Fruit fly (Drosophila melanogaster): ENCODE results near the gene CG12279.

The CG12279 gene

dm6 chr3R:12704861-12705260 lies at the start of gene CG12279:
CG12279 (plus strand) TSS chr3R:12705094.
- TF ChIP-seq Sin3A (optimal IDR thresholded peaks at IDR 0.05) (no peak), h (optimal IDR thresholded peaks at IDR 0.05) (no peak), ttk (optimal IDR thresholded peaks at IDR 0.05) (no peak), insv (optimal IDR thresholded peaks at IDR 0.05) (no peak), psq (optimal IDR thresholded peaks at IDR 0.05) (no peak), Myc (optimal IDR thresholded peaks at IDR 0.05) (no peak)

- TF ChIP-seq h (optimal IDR thresholded peaks at IDR 0.05) (no peak), Myc (optimal IDR thresholded peaks at IDR 0.05) (no peak), Sin3A (optimal IDR thresholded peaks at IDR 0.05) (no peak), ttk (optimal IDR thresholded peaks at IDR 0.05) (no peak), psq (optimal IDR thresholded peaks at IDR 0.05) (no peak), insv (optimal IDR thresholded peaks at IDR 0.05) (no peak)
Observed at dm6 chr3R:12656946-12657566, 47.8 kb upstream of the CG12279 start.

dm6 chr3R:12662531-12662930 lies 42.4 kb upstream of the CG12279 start, which contains the start of gene CG14395:
CG14395 (plus strand) TSS chr3R:12662831.
- TF ChIP-seq ttk (optimal IDR thresholded peaks at IDR 0.05) = no peak
- no peak for TF ChIP-seq Sin3A (optimal IDR thresholded peaks at IDR 0.05)
- TF ChIP-seq insv (optimal IDR thresholded peaks at IDR 0.05) = no peak
- TF ChIP-seq Myc (optimal IDR thresholded peaks at IDR 0.05) = no peak
- TF ChIP-seq h (optimal IDR thresholded peaks at IDR 0.05) = no peak
- TF ChIP-seq psq (optimal IDR thresholded peaks at IDR 0.05) = no peak

- TF ChIP-seq ttk (optimal IDR thresholded peaks at IDR 0.05) (no peak), psq (optimal IDR thresholded peaks at IDR 0.05) (no peak), h (optimal IDR thresholded peaks at IDR 0.05) (no peak), Sin3A (optimal IDR thresholded peaks at IDR 0.05) (no peak), Myc (optimal IDR thresholded peaks at IDR 0.05) (no peak), insv (optimal IDR thresholded peaks at IDR 0.05) (no peak)
Observed at dm6 chr3R:12666206-12666834, 38.6 kb upstream of the CG12279 start.

dm6 chr3R:12674041-12674623 lies 30.8 kb upstream of the CG12279 start, which contains the start of gene Gnmt:
Gnmt (plus strand) TSS chr3R:12674608.
- TF ChIP-seq Myc (optimal IDR thresholded peaks at IDR 0.05) (no peak), ttk (optimal IDR thresholded peaks at IDR 0.05) (no peak), Sin3A (optimal IDR thresholded peaks at IDR 0.05) (no peak), h (optimal IDR thresholded peaks at IDR 0.05) (no peak), insv (optimal IDR thresholded peaks at IDR 0.05) (no peak), psq (optimal IDR thresholded peaks at IDR 0.05) (no peak)

dm6 chr3R:12676160-12676559 lies 28.7 kb upstream of the CG12279 start, which contains the start of gene CG43630:
CG43630 (minus strand) TSS chr3R:12676260.
- TF ChIP-seq Sin3A (optimal IDR thresholded peaks at IDR 0.05) (no peak), ttk (optimal IDR thresholded peaks at IDR 0.05) (no peak), psq (optimal IDR thresholded peaks at IDR 0.05) (no peak), insv (optimal IDR thresholded peaks at IDR 0.05) (no peak), h (optimal IDR thresholded peaks at IDR 0.05) (no peak), Myc (optimal IDR thresholded peaks at IDR 0.05) (no peak)

- TF ChIP-seq Sin3A (optimal IDR thresholded peaks at IDR 0.05) (no peak), h (optimal IDR thresholded peaks at IDR 0.05) (no peak), ttk (optimal IDR thresholded peaks at IDR 0.05) (no peak), Myc (optimal IDR thresholded peaks at IDR 0.05) (no peak), insv (optimal IDR thresholded peaks at IDR 0.05) (no peak), psq (optimal IDR thresholded peaks at IDR 0.05) (no peak)
Observed at dm6 chr3R:12678850-12679249, 26.0 kb upstream of the CG12279 start, which contains the start of gene mbo. mbo (minus strand) TSS chr3R:12679052.

dm6 chr3R:12681275-12681674 lies 23.6 kb upstream of the CG12279 start, which contains the start of gene Cyp313a4:
Cyp313a4 (minus strand) TSS chr3R:12681375.
- no peak for TF ChIP-seq h (optimal IDR thresholded peaks at IDR 0.05)
- TF ChIP-seq Myc (optimal IDR thresholded peaks at IDR 0.05) = no peak
- no peak for TF ChIP-seq insv (optimal IDR thresholded peaks at IDR 0.05)
- no peak for TF ChIP-seq psq (optimal IDR thresholded peaks at IDR 0.05)
- no peak for TF ChIP-seq ttk (optimal IDR thresholded peaks at IDR 0.05)
- TF ChIP-seq Sin3A (optimal IDR thresholded peaks at IDR 0.05) = no peak

- TF ChIP-seq Sin3A (optimal IDR thresholded peaks at IDR 0.05) = no peak
- no peak for TF ChIP-seq Myc (optimal IDR thresholded peaks at IDR 0.05)
- no peak for TF ChIP-seq psq (optimal IDR thresholded peaks at IDR 0.05)
- TF ChIP-seq ttk (optimal IDR thresholded peaks at IDR 0.05) = no peak
- TF ChIP-seq h (optimal IDR thresholded peaks at IDR 0.05) = no peak
- TF ChIP-seq insv (optimal IDR thresholded peaks at IDR 0.05) = no peak
Observed at dm6 chr3R:12685290-12685689, 19.6 kb upstream of the CG12279 start.

dm6 chr3R:12688116-12688515 lies 16.8 kb upstream of the CG12279 start:
- no peak for TF ChIP-seq Myc (optimal IDR thresholded peaks at IDR 0.05)
- TF ChIP-seq Sin3A (optimal IDR thresholded peaks at IDR 0.05) = no peak
- TF ChIP-seq insv (optimal IDR thresholded peaks at IDR 0.05) = no peak
- no peak for TF ChIP-seq h (optimal IDR thresholded peaks at IDR 0.05)
- no peak for TF ChIP-seq psq (optimal IDR thresholded peaks at IDR 0.05)
- TF ChIP-seq ttk (optimal IDR thresholded peaks at IDR 0.05) = no peak

dm6 chr3R:12688672-12689417 lies 16.0 kb upstream of the CG12279 start, which contains the start of gene kar:
kar (minus strand) TSS chr3R:12689367.
- TF ChIP-seq ttk (optimal IDR thresholded peaks at IDR 0.05) (no peak), psq (optimal IDR thresholded peaks at IDR 0.05) (no peak), Sin3A (optimal IDR thresholded peaks at IDR 0.05) (no peak), insv (optimal IDR thresholded peaks at IDR 0.05) (no peak), h (optimal IDR thresholded peaks at IDR 0.05) (no peak), Myc (optimal IDR thresholded peaks at IDR 0.05) (no peak)
